Fruit fly (Drosophila melanogaster): ENCODE measurements around the gene Tsp.
A peak's percentile ranks its signal among the peaks of the same experiment; 100 is the strongest.

Gene Tsp

DNA sequence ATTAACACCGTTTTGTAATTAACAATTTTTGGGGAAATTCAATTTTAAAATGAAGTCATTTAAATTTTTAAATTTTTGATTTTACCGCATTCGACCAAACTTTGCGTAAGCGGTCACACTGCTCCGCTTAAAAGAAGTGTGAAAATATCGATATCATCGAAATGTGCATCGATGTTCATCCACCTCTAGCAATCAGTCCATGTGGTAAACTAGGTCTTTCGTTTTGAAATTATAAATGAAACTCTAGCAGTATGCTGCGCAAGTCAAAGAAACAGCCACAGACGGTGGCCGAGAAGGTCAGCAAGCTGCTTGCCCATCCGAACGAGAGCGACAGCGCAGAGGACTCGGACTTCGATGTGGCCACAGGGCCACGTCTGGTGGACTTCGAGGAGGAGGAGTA, 8.6 kb upstream of the Tsp start, which contains the start of gene Aatf (continued):
- TF ChIP-seq nmo (GFP tag; optimal IDR thresholded peaks at IDR 0.05) (peak; percentile 42), pho (GFP tag; optimal IDR thresholded peaks at IDR 0.05) (no peak), Taf1 (GFP tag; IDR thresholded peaks at IDR 0.05) (no peak), CG12744 (GFP tag; optimal IDR thresholded peaks at IDR 0.05) (no peak), ATbp (GFP tag; optimal IDR thresholded peaks at IDR 0.05) (no peak), Max (GFP tag; optimal IDR thresholded peaks at IDR 0.05) (peak; percentile 66), twi (tag; optimal IDR thresholded peaks at IDR 0.05) (no peak), CG12104 (GFP tag; optimal IDR thresholded peaks at IDR 0.05) (no peak), CG4328 (GFP tag; optimal IDR thresholded peaks at IDR 0.05) (no peak), CG31224 (GFP tag; IDR thresholded peaks at IDR 0.05) (no peak), slp2 (GFP tag; optimal IDR thresholded peaks at IDR 0.05) (no peak), Rx (GFP tag; IDR thresholded peaks at IDR 0.05) (no peak), lmd (GFP tag; IDR thresholded peaks at IDR 0.05) (no peak), tap (tag; optimal IDR thresholded peaks at IDR 0.05) (no peak), CG11247 (GFP tag; IDR thresholded peaks at IDR 0.05) (no peak), CG12219 (GFP tag; optimal IDR thresholded peaks at IDR 0.05) (no peak), CG13287 (GFP tag; IDR thresholded peaks at IDR 0.05; ENCODE audit: partially characterized antibody) (peak; percentile 95), vnd (GFP tag; IDR thresholded peaks at IDR 0.05; ENCODE audit: partially characterized antibody) (peak; percentile 64), CG17328 (GFP tag; IDR thresholded peaks at IDR 0.05) (no peak), CG4360 (GFP tag; IDR thresholded peaks at IDR 0.05) (no peak), Lim3 (GFP tag; IDR thresholded peaks at IDR 0.05) (no peak), CG42726 (GFP tag; IDR thresholded peaks at IDR 0.05; ENCODE audit: partially characterized antibody) (peak; percentile 85), CG32772 (GFP tag; IDR thresholded peaks at IDR 0.05) (no peak), CG7963 (GFP tag; IDR thresholded peaks at IDR 0.05; ENCODE audit: partially characterized antibody) (peak; percentile 71; the same call in 2 of the 3 replicates), MESR4 (GFP tag; optimal IDR thresholded peaks at IDR 0.05) (peak; percentile 92), CG11560 (tag; IDR thresholded peaks at IDR 0.05) (no peak), CG12659 (GFP tag; optimal IDR thresholded peaks at IDR 0.05) (peak; percentile 45), CG2129 (GFP tag; IDR thresholded peaks at IDR 0.05; ENCODE audit: partially characterized antibody) (peak; percentile 85), bab2 (GFP tag; optimal IDR thresholded peaks at IDR 0.05) (no peak), CG8359 (GFP tag; optimal IDR thresholded peaks at IDR 0.05; ENCODE audit: borderline replicate concordance) (no peak), sug (tag; optimal IDR thresholded peaks at IDR 0.05) (peak; percentile 3), CG1233 (GFP tag; optimal IDR thresholded peaks at IDR 0.05) (no peak), Jarid2 (GFP tag; optimal IDR thresholded peaks at IDR 0.05) (no peak), Aef1 (GFP tag; IDR thresholded peaks at IDR 0.05) (no peak), Lpt (GFP tag; optimal IDR thresholded peaks at IDR 0.05) (no peak), Awh (GFP tag; IDR thresholded peaks at IDR 0.05) (no peak), CG3995 (GFP tag; optimal IDR thresholded peaks at IDR 0.05) (no peak), Hsf (GFP tag; optimal IDR thresholded peaks at IDR 0.05) (no peak), oc (tag; optimal IDR thresholded peaks at IDR 0.05) (no peak), MTF-1 (GFP tag; optimal IDR thresholded peaks at IDR 0.05; ENCODE audit: borderline replicate concordance) (no peak), CG7928 (GFP tag; optimal IDR thresholded peaks at IDR 0.05) (no peak), insv (GFP tag; optimal IDR thresholded peaks at IDR 0.05) (no peak), kni (GFP tag; optimal IDR thresholded peaks at IDR 0.05) (no peak), Myb (GFP tag; optimal IDR thresholded peaks at IDR 0.05) (peak; percentile 47), CG34376 (GFP tag; optimal IDR thresholded peaks at IDR 0.05) (no peak), tin (GFP tag; optimal IDR thresholded peaks at IDR 0.05) (no peak), gcm2 (GFP tag; optimal IDR thresholded peaks at IDR 0.05) (no peak), CG14860 (GFP tag; IDR thresholded peaks at IDR 0.05; ENCODE audit: partially characterized antibody) (peak; percentile 59; the same call in 2 of the 3 replicates), CG16813 (GFP tag; IDR thresholded peaks at IDR 0.05; ENCODE audit: partially characterized antibody) (peak; percentile 79), bowl (GFP tag; IDR thresholded peaks at IDR 0.05) (no peak), YL-1 (GFP tag; optimal IDR thresholded peaks at IDR 0.05) (peak; percentile 63)
